Fruit fly (Drosophila melanogaster) whole organism: ENCODE measurements around the gene Tsp.

ENCODE experiments used
- Dll ChIP-seq: fragments of >200 bp; optimal IDR thresholded peaks from 2 replicates; lab custom pipeline; 2017
- EcR ChIP-seq, 2 experiments: fragments of >200 bp; optimal IDR thresholded peaks; 2 replicates each; lab custom pipeline; 2017; ENCODE audit warnings: missing biosample characterization in 2 of 2, missing genetic modification characterization in 2 of 2, missing genetic modification reagents in 2 of 2
- pan ChIP-seq: fragments of >200 bp; optimal IDR thresholded peaks from 2 replicates; lab custom pipeline; 2017
- usp ChIP-seq: fragments of >200 bp; optimal IDR thresholded peaks from 2 replicates; lab custom pipeline; 2017; ENCODE audit warnings: missing biosample characterization, missing genetic modification characterization, mixed read lengths

DNA sequence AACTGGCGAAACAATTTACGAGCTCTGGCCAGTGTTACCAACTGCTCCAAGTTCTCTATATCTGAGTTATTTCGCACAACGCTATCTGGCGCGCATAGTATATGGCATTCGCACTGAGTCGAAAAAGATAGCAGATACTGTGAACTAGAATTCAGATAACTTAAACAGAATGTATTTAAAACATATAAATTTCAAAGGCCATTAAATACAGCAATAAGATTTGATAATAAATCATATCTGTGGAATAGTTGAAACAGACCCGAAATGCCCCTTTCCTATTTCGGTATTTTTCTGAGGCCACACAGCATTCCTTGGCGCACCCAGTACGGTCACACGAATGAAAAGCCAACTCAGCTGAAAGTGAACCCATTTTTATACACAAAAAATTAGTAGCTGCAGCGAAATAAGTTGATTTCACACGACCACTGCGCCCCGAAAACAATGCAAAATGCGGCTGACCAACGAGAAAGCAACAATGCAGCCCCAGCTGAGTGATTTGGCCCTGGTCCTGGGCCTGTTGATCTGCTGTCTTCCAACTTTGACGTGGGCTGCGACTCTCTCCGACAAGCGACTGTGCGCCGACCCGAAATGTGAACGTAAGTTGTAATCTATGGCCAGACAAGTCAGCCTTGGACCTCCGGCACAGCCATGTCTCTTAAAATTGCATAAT lies 59.7 kb downstream of the Tsp start, which contains the start of the genes CG31635 and Tango1:
- TF ChIP-seq pan (lab: Kevin White, UChicago) (no peak), Dll (no peak), usp (GFP tag; lab: Kevin White, UChicago) (no peak), EcR (GFP tag; optimal IDR thresholded peaks at IDR 0.05; lab: Kevin White, UChicago) (no peak)
